Fruit fly (Drosophila melanogaster) whole organism, embryonic: ENCODE measurements around the gene AlkB.

ENCODE experiments used
- B-H2 ChIP-seq: fragments of 200-800 bp; sonication (Bioruptor generic); optimal IDR thresholded peaks from 2 replicates; lab custom pipeline; 2018; ENCODE audit warnings: missing biosample characterization, mild to moderate bottlenecking, missing genetic modification characterization
- Bdp1 ChIP-seq: fragments of 200-800 bp; sonication (Bioruptor generic); optimal IDR thresholded peaks from 3 replicates; lab custom pipeline; 2016; ENCODE audit warnings: missing biosample characterization, missing genetic modification characterization
- BtbVII ChIP-seq: fragments of 200-800 bp; sonication (Bioruptor generic); optimal IDR thresholded peaks from 3 replicates; lab custom pipeline; 2017; ENCODE audit warnings: missing biosample characterization, mild to moderate bottlenecking, missing genetic modification characterization
- C15 ChIP-seq: fragments of 200-800 bp; sonication (Bioruptor generic); IDR thresholded peaks from 3 replicates; pipeline ENCODE4 v1.3.6; 2022; ENCODE audit warnings: missing biosample characterization, missing genetic modification characterization
- CG10366 ChIP-seq: fragments of 200-800 bp; sonication (Bioruptor generic); IDR thresholded peaks from 2 replicates; pipeline ENCODE4 v1.3.6; 2022; ENCODE audit warnings: missing biosample characterization, missing genetic modification characterization
- CG10959 ChIP-seq: fragments of 200-800 bp; sonication (Bioruptor generic); IDR thresholded peaks from 2 replicates; pipeline ENCODE4 v1.3.6; 2022; ENCODE audit warnings: missing biosample characterization, missing genetic modification characterization
- CG11247 ChIP-seq: fragments of 200-800 bp; sonication (Bioruptor generic); IDR thresholded peaks from 2 replicates; pipeline ENCODE4 v1.3.6; 2022; ENCODE audit warnings: missing biosample characterization, missing genetic modification characterization
- CG11560 ChIP-seq: fragments of 200-800 bp; sonication (Bioruptor generic); IDR thresholded peaks from 3 replicates; pipeline ENCODE4 v1.3.6; 2022; ENCODE audit warnings: missing biosample characterization, missing genetic modification characterization
- CG12071 ChIP-seq: fragments of 200-800 bp; sonication (Bioruptor generic); optimal IDR thresholded peaks from 3 replicates; lab custom pipeline; 2018; ENCODE audit warnings: missing biosample characterization, mild to moderate bottlenecking, missing genetic modification characterization
- CG12104 ChIP-seq: fragments of 200-800 bp; sonication (Bioruptor generic); optimal IDR thresholded peaks from 3 replicates; lab custom pipeline; 2016; ENCODE audit warnings: missing biosample characterization, missing genetic modification characterization
- CG13424 ChIP-seq: fragments of 200-800 bp; sonication (Bioruptor generic); optimal IDR thresholded peaks from 2 replicates; lab custom pipeline; 2019; ENCODE audit warnings: missing biosample characterization, mild to moderate bottlenecking, missing genetic modification characterization, moderate library complexity
- CG1603 ChIP-seq: fragments of 200-800 bp; sonication (Bioruptor generic); optimal IDR thresholded peaks from 2 replicates; lab custom pipeline; 2019; ENCODE audit warnings: missing biosample characterization, mild to moderate bottlenecking, missing genetic modification characterization, moderate library complexity
- CG31441 ChIP-seq: fragments of 200-800 bp; sonication (Bioruptor generic); IDR thresholded peaks from 2 replicates; pipeline ENCODE4 v1.3.6; 2022; ENCODE audit warnings: missing biosample characterization, missing genetic modification characterization
- CG34224 ChIP-seq: fragments of 200-800 bp; sonication (Bioruptor generic); IDR thresholded peaks from 3 replicates; pipeline ENCODE4 v1.3.6; 2022; ENCODE audit warnings: missing biosample characterization, missing genetic modification characterization; ENCODE audit not compliant: partially characterized antibody
- CG4282 ChIP-seq: fragments of 200-800 bp; sonication (Bioruptor generic); optimal IDR thresholded peaks from 2 replicates; lab custom pipeline; 2016; ENCODE audit warnings: missing biosample characterization, missing genetic modification characterization
- CG4854 ChIP-seq: fragments of 200-800 bp; sonication (Bioruptor generic); optimal IDR thresholded peaks from 2 replicates; lab custom pipeline; 2016; ENCODE audit warnings: missing biosample characterization, missing genetic modification characterization, inconsistent platforms
- CG5953 ChIP-seq: fragments of 200-800 bp; sonication (Bioruptor generic); IDR thresholded peaks from 2 replicates; pipeline ENCODE4 v1.3.6; 2022; ENCODE audit warnings: missing biosample characterization, missing genetic modification characterization
- CG6175 ChIP-seq: fragments of 200-800 bp; sonication (Bioruptor generic); IDR thresholded peaks from 3 replicates; pipeline ENCODE4 v1.3.6; 2022; ENCODE audit warnings: missing biosample characterization, missing genetic modification characterization
- CG6683 ChIP-seq: fragments of 200-800 bp; sonication (Bioruptor generic); optimal IDR thresholded peaks from 2 replicates; lab custom pipeline; 2017; ENCODE audit warnings: missing biosample characterization, mild to moderate bottlenecking, missing genetic modification characterization, missing genetic modification reagents
- CG8089 ChIP-seq: fragments of 200-800 bp; sonication (Bioruptor generic); optimal IDR thresholded peaks from 3 replicates; lab custom pipeline; 2016; ENCODE audit warnings: missing biosample characterization, missing genetic modification characterization
- CG9437 ChIP-seq: fragments of 200-800 bp; sonication (Bioruptor generic); optimal IDR thresholded peaks from 2 replicates; lab custom pipeline; 2018; ENCODE audit warnings: missing biosample characterization, mild to moderate bottlenecking, missing genetic modification characterization
- CG9727 ChIP-seq: fragments of 200-800 bp; sonication (Bioruptor generic); optimal IDR thresholded peaks from 3 replicates; lab custom pipeline; 2017; ENCODE audit warnings: missing biosample characterization, mild to moderate bottlenecking, missing genetic modification characterization
- CG9932 ChIP-seq: fragments of 200-800 bp; sonication (Bioruptor generic); IDR thresholded peaks from 2 replicates; pipeline ENCODE4 v1.3.6; 2022; ENCODE audit warnings: missing biosample characterization, missing genetic modification characterization
- D19B ChIP-seq: fragments of 200-800 bp; sonication (Bioruptor generic); optimal IDR thresholded peaks from 2 replicates; lab custom pipeline; 2017; ENCODE audit warnings: missing biosample characterization, mild to moderate bottlenecking, missing genetic modification characterization
- Dbx ChIP-seq: fragments of 200-800 bp; sonication (Bioruptor generic); IDR thresholded peaks from 3 replicates; pipeline ENCODE4 v1.3.6; 2022; ENCODE audit warnings: missing biosample characterization, missing genetic modification characterization
- Dfd ChIP-seq, 2 experiments: fragments of >200 bp; optimal IDR thresholded peaks; 2 replicates each; lab custom pipeline; 2017; ENCODE audit warnings: missing biosample characterization in 2 of 2, missing genetic modification characterization in 2 of 2
- Dll ChIP-seq: fragments of 200-800 bp; sonication (Bioruptor generic); IDR thresholded peaks from 4 replicates; pipeline ENCODE4 v1.3.6; 2022; ENCODE audit warnings: missing biosample characterization, missing genetic modification characterization; ENCODE audit not compliant: partially characterized antibody
- HLH3B ChIP-seq: fragments of 200-800 bp; sonication (Bioruptor generic); IDR thresholded peaks from 2 replicates; pipeline ENCODE4 v1.3.6; 2022; ENCODE audit warnings: missing biosample characterization, missing genetic modification characterization
- Oaz ChIP-seq: fragments of 200-800 bp; sonication (Bioruptor generic); IDR thresholded peaks from 2 replicates; pipeline ENCODE4 v1.3.6; 2022; ENCODE audit warnings: missing biosample characterization, missing genetic modification characterization
- Oli ChIP-seq: fragments of 200-800 bp; sonication (Bioruptor generic); optimal IDR thresholded peaks from 2 replicates; lab custom pipeline; 2018; ENCODE audit warnings: missing biosample characterization, mild to moderate bottlenecking, missing genetic modification characterization, moderate library complexity
- Ravus ChIP-seq: fragments of 200-800 bp; sonication (Bioruptor generic); IDR thresholded peaks from 2 replicates; pipeline ENCODE4 v1.3.6; 2022; ENCODE audit warnings: missing biosample characterization, missing genetic modification characterization
- Rfx ChIP-seq: fragments of 200-800 bp; sonication (Bioruptor generic); IDR thresholded peaks from 2 replicates; pipeline ENCODE4 v1.3.6; 2022; ENCODE audit warnings: missing biosample characterization, missing genetic modification characterization
- Rx ChIP-seq: fragments of 200-800 bp; sonication (Bioruptor generic); IDR thresholded peaks from 2 replicates; pipeline ENCODE4 v1.3.6; 2022; ENCODE audit warnings: missing biosample characterization, missing genetic modification characterization
- Spps ChIP-seq: fragments of 200-800 bp; sonication (Bioruptor generic); optimal IDR thresholded peaks from 2 replicates; lab custom pipeline; 2018; ENCODE audit warnings: missing biosample characterization, mild to moderate bottlenecking, missing genetic modification characterization
- Tbp ChIP-seq: fragments of >200 bp; optimal IDR thresholded peaks from 2 replicates; lab custom pipeline; 2018; ENCODE audit warnings: missing biosample characterization, missing genetic modification characterization
- ac ChIP-seq: fragments of 200-800 bp; sonication (Bioruptor generic); optimal IDR thresholded peaks from 3 replicates; lab custom pipeline; 2017; ENCODE audit warnings: missing biosample characterization, mild to moderate bottlenecking, missing genetic modification characterization
- br ChIP-seq: fragments of >200 bp; optimal IDR thresholded peaks from 2 replicates; lab custom pipeline; 2017
- chif ChIP-seq, 2 experiments: fragments of 200-800 bp; sonication (Bioruptor generic); optimal IDR thresholded peaks; 3 replicates each; lab custom pipeline; 2016; ENCODE audit warnings: missing biosample characterization in 2 of 2, missing genetic modification characterization in 2 of 2
- chn ChIP-seq: fragments of 200-800 bp; sonication (Bioruptor generic); optimal IDR thresholded peaks from 2 replicates; lab custom pipeline; 2016; ENCODE audit warnings: missing biosample characterization, missing genetic modification characterization
- ci ChIP-seq: fragments of 200-800 bp; sonication (Bioruptor generic); IDR thresholded peaks from 3 replicates; pipeline ENCODE4 v1.3.6; 2022; ENCODE audit warnings: missing biosample characterization, missing genetic modification characterization
- danr ChIP-seq: fragments of 200-800 bp; sonication (Bioruptor generic); IDR thresholded peaks from 2 replicates; pipeline ENCODE4 v1.3.6; 2022; ENCODE audit warnings: missing biosample characterization, missing genetic modification characterization
- dimm ChIP-seq: fragments of 200-800 bp; sonication (Bioruptor generic); IDR thresholded peaks from 2 replicates; pipeline ENCODE4 v1.3.6; 2022; ENCODE audit warnings: missing biosample characterization, missing genetic modification characterization
- eyg ChIP-seq: fragments of 200-800 bp; sonication (Bioruptor generic); optimal IDR thresholded peaks from 3 replicates; lab custom pipeline; 2016; ENCODE audit warnings: missing biosample characterization, missing genetic modification characterization
- fru ChIP-seq: fragments of >200 bp; optimal IDR thresholded peaks from 2 replicates; lab custom pipeline; 2017
- gcm ChIP-seq: fragments of 200-800 bp; sonication (Bioruptor generic); optimal IDR thresholded peaks from 2 replicates; lab custom pipeline; 2019; ENCODE audit warnings: missing biosample characterization, mild to moderate bottlenecking, missing genetic modification characterization, moderate library complexity
- hb ChIP-seq: fragments of 200-800 bp; sonication (Bioruptor generic); IDR thresholded peaks from 3 replicates; pipeline ENCODE4 v1.3.6; 2022; ENCODE audit warnings: missing biosample characterization, missing genetic modification characterization; ENCODE audit not compliant: partially characterized antibody
- kah ChIP-seq: fragments of 200-800 bp; sonication (Bioruptor generic); optimal IDR thresholded peaks from 2 replicates; lab custom pipeline; 2018; ENCODE audit warnings: missing biosample characterization, mild to moderate bottlenecking, missing genetic modification characterization
- kay ChIP-seq: fragments of 200-800 bp; sonication (Bioruptor generic); optimal IDR thresholded peaks from 2 replicates; lab custom pipeline; 2016; ENCODE audit warnings: missing biosample characterization, missing genetic modification characterization
- pum ChIP-seq: fragments of 200-800 bp; sonication (Bioruptor generic); optimal IDR thresholded peaks from 2 replicates; lab custom pipeline; 2016; ENCODE audit warnings: missing biosample characterization, missing genetic modification characterization
- ranshi ChIP-seq: fragments of 200-800 bp; sonication (Bioruptor generic); IDR thresholded peaks from 2 replicates; pipeline ENCODE4 v1.3.6; 2022; ENCODE audit warnings: missing biosample characterization, missing genetic modification characterization
- sens ChIP-seq: fragments of 200-800 bp; sonication (Bioruptor generic); peaks from one replicate; lab custom pipeline; 2016; ENCODE audit warnings: missing biosample characterization, missing genetic modification characterization
- unc-4 ChIP-seq: fragments of 200-800 bp; sonication (Bioruptor generic); IDR thresholded peaks from 2 replicates; pipeline ENCODE4 v1.3.6; 2022; ENCODE audit warnings: missing biosample characterization, missing genetic modification characterization; ENCODE audit not compliant: partially characterized antibody
- vfl ChIP-seq: fragments of 200-800 bp; sonication (Bioruptor generic); optimal IDR thresholded peaks from 2 replicates; lab custom pipeline; 2016; ENCODE audit warnings: missing biosample characterization, missing genetic modification characterization

The AlkB gene

DNA sequence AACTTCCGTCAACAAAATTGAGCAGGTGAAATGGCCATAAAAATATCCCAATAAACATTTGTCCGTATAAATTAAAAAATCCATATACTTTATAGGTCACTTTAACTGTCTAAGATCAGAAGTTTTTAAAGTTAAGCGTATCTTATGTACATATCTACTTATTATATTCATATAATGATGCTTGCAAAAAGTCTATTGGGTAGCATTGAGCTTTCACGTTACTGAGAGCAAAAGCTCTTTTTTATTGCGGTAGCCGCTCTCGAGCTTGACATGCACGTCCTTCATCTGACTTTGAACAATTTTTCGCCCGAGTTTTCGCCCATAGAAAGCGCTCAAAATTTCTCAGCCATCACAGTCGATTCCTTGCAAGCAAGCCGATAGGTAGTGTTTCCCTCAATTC lies 8.6 kb upstream of the AlkB start, which contains the start of gene Gapdh2 (continued):
- TF ChIP-seq CG10959 (GFP tag; lab: Robert Waterston, UW) (peak; percentile 91), HLH3B (GFP tag; lab: Robert Waterston, UW) (peak; percentile 99), ac (GFP tag; lab: Kevin White, UChicago) (peak; percentile 87), Dll (GFP tag; lab: Robert Waterston, UW) (no peak), vfl (GFP tag; lab: Kevin White, UChicago) (peak; percentile 98), CG6175 (peak; percentile 98), kay (peak; percentile 97), CG12071 (peak; percentile 100), C15 (GFP tag; lab: Robert Waterston, UW) (peak; percentile 98), Tbp (no peak), D19B (GFP tag; lab: Kevin White, UChicago) (peak; percentile 97), sens (peak; percentile 100), CG9727 (peak; percentile 99), CG8089 (GFP tag; lab: Kevin White, UChicago) (peak; percentile 90), CG13424 (tag; lab: Kevin White, UChicago) (peak; percentile 100), unc-4 (peak; percentile 38; the same call in 1 of the 2 replicates), CG34224 (GFP tag; lab: Robert Waterston, UW) (no peak), eyg (GFP tag; lab: Kevin White, UChicago) (peak; percentile 97), CG11560 (tag; lab: Robert Waterston, UW) (no peak; the same call in 1 of the 3 replicates), CG31441 (GFP tag; lab: Robert Waterston, UW) (peak; percentile 100), CG6683 (peak; percentile 99), gcm (peak; percentile 99), Oaz (peak; percentile 99), chif (GFP tag; optimal IDR thresholded peaks at IDR 0.05; lab: Kevin White, UChicago) (peak; percentile 95 to 96), ranshi (GFP tag; lab: Robert Waterston, UW) (peak; percentile 99), CG4282 (GFP tag; lab: Kevin White, UChicago) (peak; percentile 86), CG4854 (GFP tag; lab: Kevin White, UChicago) (peak; percentile 98), CG9437 (peak; percentile 96), CG1603 (peak; percentile 97), kah (GFP tag; lab: Kevin White, UChicago) (peak; percentile 99), ci (GFP tag; lab: Robert Waterston, UW) (peak; percentile 100), CG9932 (GFP tag; lab: Robert Waterston, UW) (peak; percentile 99), danr (GFP tag; lab: Robert Waterston, UW) (peak; percentile 98; the same call in 1 of the 2 replicates), Ravus (GFP tag; lab: Robert Waterston, UW) (peak; percentile 97), CG10366 (GFP tag; lab: Robert Waterston, UW) (peak; percentile 99), BtbVII (peak; percentile 100), Rx (GFP tag; lab: Robert Waterston, UW) (peak; percentile 97), Spps (tag; lab: Kevin White, UChicago) (peak; percentile 96), hb (GFP tag; lab: Robert Waterston, UW) (no peak), CG11247 (peak; percentile 98), chn (peak; percentile 95), dimm (GFP tag; lab: Robert Waterston, UW) (peak; percentile 96), Dfd (GFP tag; optimal IDR thresholded peaks at IDR 0.05; lab: Kevin White, UChicago) (peak in 1 of 2 experiments; percentile 10), Dbx (peak; percentile 99), fru (lab: Kevin White, UChicago) (no peak), CG12104 (GFP tag; lab: Kevin White, UChicago) (peak; percentile 99), Rfx (GFP tag; lab: Robert Waterston, UW) (peak; percentile 99), Bdp1 (GFP tag; lab: Kevin White, UChicago) (peak; percentile 92), CG5953 (peak; percentile 99), pum (GFP tag; lab: Kevin White, UChicago) (peak; percentile 93), Oli (tag; lab: Kevin White, UChicago) (peak; percentile 99), br (lab: Kevin White, UChicago) (no peak), B-H2 (GFP tag; lab: Kevin White, UChicago) (peak; percentile 100)
